Fruit fly (Drosophila melanogaster): ENCODE results near the gene sina.

Gene sina

DNA sequence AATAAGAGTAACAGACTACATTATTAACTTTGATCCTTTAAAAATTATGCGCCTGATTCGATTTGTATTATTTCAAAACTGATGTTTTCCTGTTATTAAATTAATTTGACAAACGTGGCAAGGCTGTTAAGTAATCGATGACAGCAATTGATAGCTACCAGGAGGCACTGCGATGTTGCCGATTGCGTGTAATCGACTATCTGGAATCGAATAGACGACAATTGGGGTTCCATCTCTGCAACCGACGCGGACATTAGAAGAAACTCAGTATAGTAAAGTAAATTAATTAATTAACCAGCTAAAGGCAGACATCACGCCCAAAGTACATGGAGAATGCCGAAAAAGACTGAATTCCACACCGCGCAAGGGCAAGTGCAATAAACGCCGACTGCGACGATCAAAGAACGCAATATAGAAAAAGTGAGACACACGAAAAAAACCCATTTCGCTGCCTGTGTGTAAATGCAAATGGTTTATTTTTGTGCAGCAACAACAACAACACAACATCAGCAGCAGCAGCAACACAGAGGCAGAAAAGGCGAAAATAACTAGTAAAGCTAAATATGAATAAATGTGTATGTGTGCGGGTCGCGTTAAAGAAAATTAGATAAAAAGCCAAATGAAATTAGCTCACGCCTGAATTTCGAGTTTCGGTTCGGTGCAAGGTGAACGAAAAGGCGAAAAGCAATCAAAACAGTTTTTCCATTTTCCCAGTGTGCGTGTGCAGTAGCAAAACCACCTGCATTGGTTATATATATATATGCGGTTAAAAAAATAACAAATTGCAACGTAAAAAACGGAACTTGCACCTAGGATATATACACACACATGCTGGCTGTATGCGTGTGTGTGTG is at the start of gene sina (continued):
- TF ChIP-seq CG13287 (GFP tag; IDR thresholded peaks at IDR 0.05; ENCODE audit: partially characterized antibody) (peak; percentile 88), Hr3 (GFP tag; optimal IDR thresholded peaks at IDR 0.05) (no peak), CG31441 (GFP tag; IDR thresholded peaks at IDR 0.05) (peak; percentile 25; the same call in 1 of the 2 replicates), mam (GFP tag; optimal IDR thresholded peaks at IDR 0.05) (peak; percentile 16), CG8290 (GFP tag; optimal IDR thresholded peaks at IDR 0.05) (peak; percentile 61), CG8290 (tag; optimal IDR thresholded peaks at IDR 0.05) (no peak), h (optimal IDR thresholded peaks at IDR 0.05) (no peak), repo (GFP tag; optimal IDR thresholded peaks at IDR 0.05) (no peak), CG4730 (GFP tag; IDR thresholded peaks at IDR 0.05) (no peak), Abd-B (GFP tag; optimal IDR thresholded peaks at IDR 0.05) (peak; percentile 58), sug (tag; optimal IDR thresholded peaks at IDR 0.05) (peak; percentile 34), Hr39 (optimal IDR thresholded peaks at IDR 0.05) (no peak), CTCF (GFP tag; optimal IDR thresholded peaks at IDR 0.05) (peak; percentile 42), CG1603 (tag; optimal IDR thresholded peaks at IDR 0.05) (peak; percentile 97), Opbp (GFP tag; IDR thresholded peaks at IDR 0.05; ENCODE audit: partially characterized antibody) (peak; percentile 83), HmgZ (tag; optimal IDR thresholded peaks at IDR 0.05) (peak; percentile 72), HmgD (GFP tag; optimal IDR thresholded peaks at IDR 0.05) (peak; percentile 22), Myb (GFP tag; optimal IDR thresholded peaks at IDR 0.05) (peak; percentile 72), Spps (tag; optimal IDR thresholded peaks at IDR 0.05) (no peak), CG2120 (GFP tag; optimal IDR thresholded peaks at IDR 0.05) (peak; percentile 35), ewg (GFP tag; optimal IDR thresholded peaks at IDR 0.05) (no peak), abd-A (tag; optimal IDR thresholded peaks at IDR 0.05) (no peak), Ravus (GFP tag; IDR thresholded peaks at IDR 0.05) (no peak), BtbVII (GFP tag; optimal IDR thresholded peaks at IDR 0.05) (peak; percentile 27), CG7987 (GFP tag; optimal IDR thresholded peaks at IDR 0.05) (peak; percentile 26), nom (GFP tag; optimal IDR thresholded peaks at IDR 0.05) (peak; percentile 8), CG7745 (tag; optimal IDR thresholded peaks at IDR 0.05) (peak; percentile 93), CG7839 (tag; optimal IDR thresholded peaks at IDR 0.05) (peak; percentile 43), CG4820 (GFP tag; optimal IDR thresholded peaks at IDR 0.05) (peak; percentile 7), CG4707 (GFP tag; optimal IDR thresholded peaks at IDR 0.05) (no peak), Dek (tag; optimal IDR thresholded peaks at IDR 0.05) (peak; percentile 2), slbo (GFP tag; IDR thresholded peaks at IDR 0.05) (peak; percentile 8; the same call in 1 of the 2 replicates), CG15479 (GFP tag; optimal IDR thresholded peaks at IDR 0.05) (no peak), Hr78 (GFP tag; optimal IDR thresholded peaks at IDR 0.05) (no peak), ato (GFP tag; IDR thresholded peaks at IDR 0.05; ENCODE audit: partially characterized antibody) (peak; percentile 90), CG17829 (tag; optimal IDR thresholded peaks at IDR 0.05) (peak; percentile 72), CG14441 (GFP tag; IDR thresholded peaks at IDR 0.05) (no peak), Nf-YC (tag; optimal IDR thresholded peaks at IDR 0.05) (peak; percentile 56), B-H2 (GFP tag; optimal IDR thresholded peaks at IDR 0.05) (peak; percentile 44), crc (GFP tag; optimal IDR thresholded peaks at IDR 0.05) (no peak), ara (GFP tag; IDR thresholded peaks at IDR 0.05) (peak; percentile 22; the same call in 1 of the 2 replicates), CG10959 (GFP tag; IDR thresholded peaks at IDR 0.05) (no peak), zf30C (GFP tag; optimal IDR thresholded peaks at IDR 0.05) (no peak), CoRest (tag; optimal IDR thresholded peaks at IDR 0.05) (peak; percentile 68), btn (GFP tag; optimal IDR thresholded peaks at IDR 0.05) (no peak), MESR4 (GFP tag; optimal IDR thresholded peaks at IDR 0.05) (peak; percentile 83), CG4617 (GFP tag; optimal IDR thresholded peaks at IDR 0.05; ENCODE audit: borderline replicate concordance) (peak; percentile 63), salm (tag; optimal IDR thresholded peaks at IDR 0.05) (no peak), CG16813 (GFP tag; IDR thresholded peaks at IDR 0.05; ENCODE audit: partially characterized antibody) (peak; percentile 83)
